Fruit fly (Drosophila melanogaster) S2 (cell line): ENCODE results near the gene Mco4.

Experiments
- CG8478 ChIP-seq: fragments of >200 bp; optimal IDR thresholded peaks from 2 replicates; lab custom pipeline; 2018
- CTCF ChIP-seq, 2 experiments: fragments of >200 bp; optimal IDR thresholded peaks; 2 replicates each; lab custom pipeline; 2018

DNA sequence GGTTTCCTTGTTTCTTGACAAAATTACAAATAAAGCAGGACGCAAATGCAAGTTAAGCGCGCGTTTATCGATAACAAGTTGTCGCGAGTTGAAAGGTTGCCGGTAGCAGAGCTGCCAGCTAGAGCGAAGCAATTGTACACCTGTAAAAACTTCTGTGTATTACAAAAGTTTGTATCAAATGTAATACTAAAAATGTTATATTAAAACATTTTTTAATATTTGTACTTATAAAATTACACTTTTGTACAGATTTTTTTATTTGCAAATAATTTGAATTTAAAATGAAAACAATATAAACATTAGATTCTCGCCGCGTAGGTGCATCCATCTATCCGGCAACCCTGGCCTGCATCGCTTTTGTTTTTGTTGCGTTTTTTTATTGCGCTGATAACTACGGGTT lies 11.3 kb downstream of the Mco4 start, which contains the start of the genes CG8142 and Ucp4A:
- TF ChIP-seq CG8478 (no peak), CTCF (optimal IDR thresholded peaks at IDR 0.05; lab: Kevin White, UChicago) (no peak)
